Fruit fly (Drosophila melanogaster): ENCODE measurements around the gene Rh7.

Rh7 gene

DNA sequence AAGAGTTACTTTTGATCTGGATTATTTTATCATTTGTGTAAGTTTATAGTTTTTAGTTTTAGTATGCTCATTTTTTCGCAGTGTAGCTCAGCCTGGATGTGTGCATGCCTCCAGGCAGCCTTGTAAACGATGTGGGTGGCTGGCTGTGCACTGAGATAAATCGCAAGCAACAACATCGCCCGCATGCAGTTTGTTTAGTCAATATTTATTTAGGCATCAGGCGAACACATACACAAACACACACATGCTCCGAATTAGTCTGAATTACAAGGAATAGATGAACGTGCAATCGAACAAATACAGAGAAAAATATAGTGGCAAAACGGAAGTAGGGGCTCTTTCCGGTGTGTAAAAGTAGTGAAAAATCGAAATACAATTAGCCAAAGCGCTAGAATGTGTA, 12.2 kb downstream of the Rh7 start (continued):
- no peak for TF ChIP-seq prd (optimal IDR thresholded peaks at IDR 0.05)
- 0 out of 3 replicates have a peak, but pooled peaks have one; percentile 22 for TF ChIP-seq prd (GFP tag; IDR thresholded peaks at IDR 0.05)
- 0 out of 2 replicates have a peak, but pooled peaks have one; percentile 6 for TF ChIP-seq E2f1 (GFP tag; IDR thresholded peaks at IDR 0.05)
- 0 out of 3 replicates have a peak, but pooled peaks have one; percentile 25 for TF ChIP-seq H15 (GFP tag; IDR thresholded peaks at IDR 0.05)
- no peak for TF ChIP-seq CG16813 (GFP tag; IDR thresholded peaks at IDR 0.05; ENCODE audit: partially characterized antibody)
- TF ChIP-seq sisA (GFP tag; IDR thresholded peaks at IDR 0.05): no peak
- peak; percentile 18 for TF ChIP-seq Drgx (GFP tag; IDR thresholded peaks at IDR 0.05)
- peak; percentile 11 for TF ChIP-seq grau (tag; optimal IDR thresholded peaks at IDR 0.05)
- peak; percentile 11 for TF ChIP-seq CG30403 (GFP tag; optimal IDR thresholded peaks at IDR 0.05)
- TF ChIP-seq CG14014 (GFP tag; IDR thresholded peaks at IDR 0.05): no peak
- 0 out of 2 replicates have a peak, but pooled peaks have one; percentile 18 for TF ChIP-seq slbo (GFP tag; IDR thresholded peaks at IDR 0.05)
- TF ChIP-seq sens (GFP tag): peak; percentile 68
- TF ChIP-seq ci (GFP tag; IDR thresholded peaks at IDR 0.05): peak; percentile 46; the same call in 2 of the 3 replicates
- TF ChIP-seq z (GFP tag; IDR thresholded peaks at IDR 0.05): 0 out of 3 replicates have a peak, but pooled peaks have one; percentile 33

- TF ChIP-seq CG2875 (GFP tag; optimal IDR thresholded peaks at IDR 0.05) (no peak), org-1 (GFP tag; optimal IDR thresholded peaks at IDR 0.05) (no peak), CG15601 (tag; optimal IDR thresholded peaks at IDR 0.05) (peak; percentile 37), Ets65A (GFP tag) (peak; percentile 71), tna (GFP tag; IDR thresholded peaks at IDR 0.05; ENCODE audit: partially characterized antibody) (peak; percentile 28; the same call in 1 of the 2 replicates), crol (GFP tag; IDR thresholded peaks at IDR 0.05) (peak; percentile 66), wdn (GFP tag; IDR thresholded peaks at IDR 0.05) (no peak), kni (GFP tag; optimal IDR thresholded peaks at IDR 0.05) (peak; percentile 16), Rfx (GFP tag; IDR thresholded peaks at IDR 0.05) (peak; percentile 13; the same call in 1 of the 2 replicates), so (GFP tag; IDR thresholded peaks at IDR 0.05) (0 out of 3 replicates have a peak, but pooled peaks have one; percentile 3), CG8924 (tag; optimal IDR thresholded peaks at IDR 0.05) (no peak), CG16813 (GFP tag; IDR thresholded peaks at IDR 0.05; ENCODE audit: partially characterized antibody) (0 out of 3 replicates have a peak, but pooled peaks have one; percentile 13), chinmo (GFP tag; IDR thresholded peaks at IDR 0.05; ENCODE audit: partially characterized antibody) (0 out of 4 replicates have a peak, but pooled peaks have one; percentile 70), cwo (GFP tag; optimal IDR thresholded peaks at IDR 0.05) (peak; percentile 53), Hr39 (optimal IDR thresholded peaks at IDR 0.05) (peak; percentile 56), CG11560 (tag; IDR thresholded peaks at IDR 0.05) (0 out of 3 replicates have a peak, but pooled peaks have one; percentile 36), Med (GFP tag) (peak; percentile 83)
Observed at dm6 chr3L:12162156-12162682, 13.1 kb downstream of the Rh7 start.

- no peak for TF ChIP-seq pum (GFP tag; optimal IDR thresholded peaks at IDR 0.05)
- TF ChIP-seq gfzf (GFP tag; optimal IDR thresholded peaks at IDR 0.05): peak; percentile 60
- TF ChIP-seq pzg (GFP tag; optimal IDR thresholded peaks at IDR 0.05): peak; percentile 29
- TF ChIP-seq MBD-R2 (GFP tag; IDR thresholded peaks at IDR 0.05): peak; percentile 47; the same call in 1 of the 2 replicates
- peak; percentile 7 for TF ChIP-seq BEAF-32 (GFP tag; optimal IDR thresholded peaks at IDR 0.05)
Observed at dm6 chr3L:12149024-12149423, 26.3 kb downstream of the Rh7 start, which contains the start of gene CG32099. TSS of gene CG32099 (plus strand) at chr3L:12149273.

dm6 chr3L:12146970-12147369, 28.3 kb downstream of the Rh7 start:
- no peak for TF ChIP-seq ato (GFP tag; IDR thresholded peaks at IDR 0.05; ENCODE audit: partially characterized antibody)
- TF ChIP-seq Hsf (GFP tag; optimal IDR thresholded peaks at IDR 0.05): no peak
- peak; percentile 35; the same call in 1 of the 2 replicates for TF ChIP-seq bbx (GFP tag; IDR thresholded peaks at IDR 0.05; ENCODE audit: partially characterized antibody)
- TF ChIP-seq psq (GFP tag; optimal IDR thresholded peaks at IDR 0.05): peak; percentile 76
- peak; percentile 85 for TF ChIP-seq CG12155 (GFP tag; optimal IDR thresholded peaks at IDR 0.05)
- no peak for TF ChIP-seq CTCF (GFP tag; optimal IDR thresholded peaks at IDR 0.05)
- TF ChIP-seq Abd-B (GFP tag; optimal IDR thresholded peaks at IDR 0.05): no peak
- no peak; the same call in 1 of the 2 replicates for TF ChIP-seq CG13287 (GFP tag; IDR thresholded peaks at IDR 0.05; ENCODE audit: partially characterized antibody)
- TF ChIP-seq Doc3 (GFP tag; IDR thresholded peaks at IDR 0.05; ENCODE audit: partially characterized antibody): 0 out of 3 replicates have a peak, but pooled peaks have one; percentile 17
- TF ChIP-seq Ets97D (GFP tag; optimal IDR thresholded peaks at IDR 0.05): no peak
- peak; percentile 64 to 68 for TF ChIP-seq Trl (optimal IDR thresholded peaks at IDR 0.05)
- no peak for TF ChIP-seq Trl (GFP tag; optimal IDR thresholded peaks at IDR 0.05)

Data from whole organism, embryonic.